Fruit fly (Drosophila melanogaster) Kc167 (cell line): Measurements from ENCODE around the gene cry.

Experiments used
- Myc ChIP-seq: fragments of >200 bp; optimal IDR thresholded peaks from 2 replicates; lab custom pipeline; 2017; ENCODE audit warnings: missing external identifiers
- Sin3A ChIP-seq: fragments of >200 bp; optimal IDR thresholded peaks from 2 replicates; lab custom pipeline; 2018; ENCODE audit warnings: missing external identifiers
- h ChIP-seq: fragments of >200 bp; optimal IDR thresholded peaks from 3 replicates; lab custom pipeline; 2018; ENCODE audit warnings: missing external identifiers
- insv ChIP-seq: fragments of >200 bp; optimal IDR thresholded peaks from 3 replicates; lab custom pipeline; 2018; ENCODE audit warnings: missing external identifiers
- psq ChIP-seq: fragments of >200 bp; optimal IDR thresholded peaks from 2 replicates; lab custom pipeline; 2017; ENCODE audit warnings: missing external identifiers
- ttk ChIP-seq: sonication (Bioruptor generic); optimal IDR thresholded peaks from 2 replicates; lab custom pipeline; 2017; ENCODE audit warnings: missing external identifiers

Gene cry

DNA sequence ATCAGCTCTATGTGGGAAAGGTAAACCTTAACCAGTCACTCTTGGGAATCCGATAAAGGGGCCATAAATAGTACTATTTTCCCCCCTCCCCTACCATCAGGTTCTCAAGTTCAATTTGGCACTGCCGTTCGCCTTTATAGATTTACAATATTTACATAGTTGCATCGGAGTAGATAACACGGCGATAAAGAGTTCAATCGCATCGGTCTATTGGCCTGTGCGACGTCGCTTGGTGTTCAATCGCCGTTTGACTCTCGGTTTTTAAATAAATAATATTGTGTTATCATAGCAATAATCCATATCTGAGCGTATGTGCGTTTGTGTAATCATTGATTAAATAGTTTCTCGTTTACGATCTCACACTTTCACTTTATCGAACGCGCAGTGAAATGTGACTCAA is 38.1 kb downstream of the cry start:
- TF ChIP-seq insv (lab: Kevin White, UChicago) = no peak
- TF ChIP-seq ttk = no peak
- TF ChIP-seq h (lab: Kevin White, UChicago) = no peak
- no peak for TF ChIP-seq Sin3A (lab: Kevin White, UChicago)
- TF ChIP-seq Myc (lab: Kevin White, UChicago) = no peak
- no peak for TF ChIP-seq psq (lab: Kevin White, UChicago)

DNA sequence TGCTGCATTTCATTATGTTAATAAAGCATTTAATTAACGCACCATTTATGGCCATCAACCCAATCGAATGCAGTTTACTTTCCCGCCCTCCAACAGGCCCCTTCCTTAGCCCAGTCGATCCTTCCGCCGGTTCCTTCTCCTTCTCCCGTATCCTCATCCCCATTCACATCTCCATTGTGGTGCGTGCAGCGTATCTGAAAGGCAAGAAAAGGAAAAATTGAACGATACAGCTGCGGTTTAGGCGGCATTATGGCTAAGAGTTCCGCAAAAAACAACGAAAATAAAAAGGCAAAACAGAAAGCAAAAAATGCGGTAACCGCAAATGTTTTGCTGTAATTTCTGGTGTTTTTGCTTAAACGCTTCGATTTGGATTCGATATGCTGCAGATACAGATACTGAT is 42.0 kb downstream of the cry start:
- TF ChIP-seq h (lab: Kevin White, UChicago) (no peak), insv (lab: Kevin White, UChicago) (no peak), ttk (no peak), psq (lab: Kevin White, UChicago) (no peak), Sin3A (lab: Kevin White, UChicago) (no peak), Myc (lab: Kevin White, UChicago) (no peak)

DNA sequence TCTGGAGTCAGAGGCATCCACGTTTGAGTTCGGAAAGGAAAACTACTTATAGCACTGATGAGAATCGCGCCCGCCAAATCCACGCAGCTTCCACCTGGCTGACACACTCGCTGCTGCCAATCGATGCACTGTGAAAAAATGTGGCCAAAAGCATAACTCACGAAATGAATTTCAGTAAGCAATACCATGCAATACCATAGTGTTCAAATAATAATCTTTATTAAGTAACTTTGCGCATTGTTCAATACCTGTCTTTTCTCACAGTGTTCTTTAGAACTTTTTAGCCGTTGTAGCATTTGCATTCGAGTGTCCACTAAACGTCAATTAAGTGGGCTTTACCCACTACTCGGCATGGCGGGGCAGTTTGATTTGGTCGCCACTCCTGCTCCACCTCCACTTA is 43.3 kb downstream of the cry start:
- TF ChIP-seq h (lab: Kevin White, UChicago) = no peak
- no peak for TF ChIP-seq insv (lab: Kevin White, UChicago)
- no peak for TF ChIP-seq Myc (lab: Kevin White, UChicago)
- TF ChIP-seq ttk = no peak
- no peak for TF ChIP-seq Sin3A (lab: Kevin White, UChicago)
- TF ChIP-seq psq (lab: Kevin White, UChicago) = no peak

DNA sequence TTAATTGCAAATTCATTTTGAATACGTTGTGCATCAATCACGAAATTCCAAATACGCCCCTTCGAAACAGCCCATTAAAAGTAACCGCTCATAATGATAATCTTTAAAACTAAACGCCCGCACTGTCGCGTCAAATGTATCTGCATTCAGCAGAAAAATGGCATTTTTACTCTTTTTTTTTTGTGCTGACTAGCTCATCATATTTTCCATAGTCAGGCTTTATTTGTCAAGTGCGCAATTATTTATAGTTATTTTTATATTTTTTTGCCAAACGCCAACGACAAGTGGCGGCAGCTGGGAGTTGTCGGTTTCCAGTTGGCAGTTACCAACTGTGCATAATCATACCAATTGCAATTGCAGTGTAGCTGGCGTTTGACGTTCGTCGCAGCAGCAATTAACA is 44.5 kb downstream of the cry start, which contains the start of gene CG14280:
TSS of gene CG14280 (plus strand) at position 301 of the 400 bp plus-strand sequence.
- TF ChIP-seq insv (lab: Kevin White, UChicago) (no peak), Myc (lab: Kevin White, UChicago) (no peak), psq (lab: Kevin White, UChicago) (no peak), h (lab: Kevin White, UChicago) (no peak), ttk (no peak), Sin3A (lab: Kevin White, UChicago) (no peak)

DNA sequence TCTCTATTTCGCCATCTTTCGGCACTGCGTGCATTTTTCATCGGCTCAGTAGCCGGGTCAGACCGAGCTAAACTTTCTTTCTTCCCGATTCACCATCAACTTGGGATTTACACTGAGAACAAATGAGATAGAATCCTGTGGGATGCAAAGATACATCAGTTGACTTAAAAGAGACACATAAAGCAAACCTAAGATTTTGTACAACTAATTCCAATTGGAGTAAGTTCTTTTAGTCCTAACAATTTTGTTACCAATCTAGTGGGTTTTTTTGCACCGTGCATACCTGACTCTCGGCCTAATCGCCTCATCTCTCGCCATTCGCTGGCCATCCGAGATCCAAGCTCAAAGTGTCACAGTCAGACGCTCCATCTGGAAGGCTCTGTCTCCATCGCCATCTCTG is 52.8 kb downstream of the cry start:
- TF ChIP-seq Myc (lab: Kevin White, UChicago) (no peak), ttk (no peak), insv (lab: Kevin White, UChicago) (no peak), psq (lab: Kevin White, UChicago) (no peak), h (lab: Kevin White, UChicago) (no peak), Sin3A (lab: Kevin White, UChicago) (no peak)
